Worm (Caenorhabditis elegans) whole organism, midembryonic: ENCODE data around the gene mau-8.

Source experiments
- T22C8.4 ChIP-seq: fragments of 200-800 bp; sonication (Bioruptor generic); IDR thresholded peaks from 2 replicates; pipeline ENCODE4 v1.3.6; 2022; ENCODE audit warnings: missing genetic modification characterization, missing compliant biosample characterization
- cog-1 ChIP-seq: sonication (generic microtip); optimal IDR thresholded peaks from 2 replicates; lab custom pipeline; 2016; ENCODE audit warnings: missing genetic modification characterization, missing compliant biosample characterization
- flt-1 ChIP-seq: fragments of 200-800 bp; sonication (Bioruptor generic); IDR thresholded peaks from 2 replicates; pipeline ENCODE4 v1.3.6; 2022; ENCODE audit warnings: missing genetic modification characterization, missing compliant biosample characterization
- klf-2 ChIP-seq: fragments of 200-800 bp; sonication (Bioruptor generic); conservative IDR thresholded peaks from 2 replicates; pipeline ENCODE4 v1.3.6; 2022; ENCODE audit warnings: missing genetic modification reagents, missing genetic modification characterization, missing compliant biosample characterization
- med-1 ChIP-seq: sonication (generic microtip); optimal IDR thresholded peaks from 2 replicates; lab custom pipeline; 2017; ENCODE audit warnings: missing genetic modification characterization, mild to moderate bottlenecking, missing compliant biosample characterization, antibody characterized with exemption, missing genetic modification reagents; ENCODE audit not compliant: insufficient read depth
- ref-1 ChIP-seq: fragments of 200-800 bp; sonication (Bioruptor generic); conservative IDR thresholded peaks from 2 replicates; pipeline ENCODE4 v1.3.6; 2022; ENCODE audit warnings: missing genetic modification reagents, missing genetic modification characterization, missing compliant biosample characterization
- tab-1 ChIP-seq: fragments of 200-800 bp; sonication (Bioruptor generic); IDR thresholded peaks from 2 replicates; pipeline ENCODE4 v1.3.6; 2022; ENCODE audit warnings: missing genetic modification characterization, missing compliant biosample characterization
- ztf-23 ChIP-seq: fragments of 200-800 bp; sonication (Bioruptor generic); IDR thresholded peaks from 2 replicates; pipeline ENCODE4 v1.3.6; 2022; ENCODE audit warnings: missing genetic modification reagents, missing genetic modification characterization, missing compliant biosample characterization
- ztf-29 ChIP-seq: fragments of 200-800 bp; sonication (Bioruptor generic); IDR thresholded peaks from 2 replicates; pipeline ENCODE4 v1.3.6; 2022; ENCODE audit warnings: missing genetic modification reagents, missing genetic modification characterization, missing compliant biosample characterization

DNA sequence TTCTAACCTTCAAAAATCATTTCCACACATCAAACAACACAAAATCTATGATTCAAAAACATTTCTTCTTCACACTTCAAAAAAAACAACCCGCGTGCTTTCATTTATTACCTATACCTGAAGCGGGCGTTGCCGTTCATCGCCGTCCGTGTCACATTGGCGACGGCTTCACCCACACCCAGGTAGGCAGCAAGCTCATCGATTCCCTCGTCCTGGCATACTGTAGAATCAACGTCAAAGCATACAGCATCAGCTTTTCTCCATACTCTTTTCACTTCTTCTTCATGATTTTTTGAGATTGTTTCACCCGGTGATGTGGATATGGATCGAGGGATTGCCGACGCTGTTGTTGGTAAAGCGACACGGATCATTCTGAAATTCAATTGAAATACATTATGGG, 14.4 kb downstream of the mau-8 start:
- no peak for TF ChIP-seq flt-1 (GFP tag; lab: Robert Waterston, UW)
- no peak for TF ChIP-seq klf-2 (GFP tag; lab: Robert Waterston, UW)
- no peak for TF ChIP-seq med-1 (GFP tag; lab: Kevin White, UChicago)
- TF ChIP-seq T22C8.4, result no peak
- TF ChIP-seq ztf-29 (GFP tag; lab: Robert Waterston, UW), result no peak
- no peak for TF ChIP-seq tab-1 (GFP tag; lab: Robert Waterston, UW)
- no peak for TF ChIP-seq cog-1 (tag; lab: Kevin White, UChicago)
- no peak for TF ChIP-seq ztf-23
- TF ChIP-seq ref-1, result no peak
